Fruit fly (Drosophila melanogaster) whole organism, embryonic: ENCODE measurements around the gene CG15539.

Experiments used
- Antp ChIP-seq: fragments of 200-800 bp; sonication (Bioruptor generic); optimal IDR thresholded peaks from 3 replicates; lab custom pipeline; 2016; ENCODE audit warnings: missing biosample characterization, missing genetic modification characterization
- CG10267 ChIP-seq: fragments of 200-800 bp; sonication (Bioruptor generic); optimal IDR thresholded peaks from 2 replicates; lab custom pipeline; 2018; ENCODE audit warnings: missing biosample characterization, mild to moderate bottlenecking, missing genetic modification characterization, moderate library complexity
- CG11247 ChIP-seq: fragments of 200-800 bp; sonication (Bioruptor generic); IDR thresholded peaks from 2 replicates; pipeline ENCODE4 v1.3.6; 2022; ENCODE audit warnings: missing biosample characterization, missing genetic modification characterization
- CG11695 ChIP-seq: fragments of 200-800 bp; sonication (Bioruptor generic); IDR thresholded peaks from 3 replicates; pipeline ENCODE4 v1.3.6; 2022; ENCODE audit warnings: missing biosample characterization, missing genetic modification characterization
- CG12299 ChIP-seq: fragments of 200-800 bp; sonication (Bioruptor generic); optimal IDR thresholded peaks from 2 replicates; lab custom pipeline; 2018; ENCODE audit warnings: missing biosample characterization, mild to moderate bottlenecking, missing genetic modification characterization
- CG1233 ChIP-seq: fragments of 200-800 bp; sonication (Bioruptor generic); optimal IDR thresholded peaks from 4 replicates; lab custom pipeline; 2018; ENCODE audit warnings: missing biosample characterization, mild to moderate bottlenecking, missing genetic modification characterization
- CG15514 ChIP-seq: fragments of 200-800 bp; sonication (Bioruptor generic); optimal IDR thresholded peaks from 3 replicates; lab custom pipeline; 2017; ENCODE audit warnings: missing biosample characterization, missing genetic modification characterization, mild to moderate bottlenecking, moderate library complexity, missing genetic modification reagents
- CG18262 ChIP-seq: fragments of 200-800 bp; optimal IDR thresholded peaks from 3 replicates; lab custom pipeline; 2019; ENCODE audit warnings: missing biosample characterization, mild to moderate bottlenecking, missing genetic modification characterization, moderate library complexity
- CG18764 ChIP-seq: fragments of 200-800 bp; sonication (Bioruptor generic); optimal IDR thresholded peaks from 3 replicates; lab custom pipeline; 2016; ENCODE audit warnings: missing biosample characterization, missing genetic modification characterization
- CG2116 ChIP-seq: fragments of 200-800 bp; sonication (Bioruptor generic); optimal IDR thresholded peaks from 3 replicates; lab custom pipeline; 2018; ENCODE audit warnings: missing biosample characterization, mild to moderate bottlenecking, missing genetic modification characterization
- CG2678 ChIP-seq: fragments of 200-800 bp; sonication (Bioruptor generic); optimal IDR thresholded peaks from 3 replicates; lab custom pipeline; 2019; ENCODE audit warnings: missing biosample characterization, mild to moderate bottlenecking, missing genetic modification characterization, moderate library complexity
- CG30431 ChIP-seq: fragments of 200-800 bp; sonication (Bioruptor generic); optimal IDR thresholded peaks from 2 replicates; lab custom pipeline; 2017; ENCODE audit warnings: missing biosample characterization, missing genetic modification characterization
- CG31365 ChIP-seq: fragments of 200-800 bp; sonication (Bioruptor generic); optimal IDR thresholded peaks from 2 replicates; lab custom pipeline; 2018; ENCODE audit warnings: missing biosample characterization, mild to moderate bottlenecking, missing genetic modification characterization
- CG32772 ChIP-seq: fragments of 200-800 bp; sonication (Bioruptor generic); IDR thresholded peaks from 2 replicates; pipeline ENCODE4 v1.3.6; 2022; ENCODE audit warnings: missing biosample characterization, missing genetic modification characterization
- CG34376 ChIP-seq: fragments of 200-800 bp; sonication (Bioruptor generic); optimal IDR thresholded peaks from 2 replicates; lab custom pipeline; 2018; ENCODE audit warnings: missing biosample characterization, mild to moderate bottlenecking, missing genetic modification characterization
- CG3847 ChIP-seq: fragments of 200-800 bp; sonication (Bioruptor generic); IDR thresholded peaks from 2 replicates; pipeline ENCODE4 v1.3.6; 2022; ENCODE audit warnings: missing biosample characterization, missing genetic modification characterization
- CG4617 ChIP-seq: fragments of 200-800 bp; sonication (Bioruptor generic); optimal IDR thresholded peaks from 3 replicates; lab custom pipeline; 2016; ENCODE audit warnings: missing biosample characterization, missing genetic modification characterization, borderline replicate concordance
- CG5953 ChIP-seq: fragments of 200-800 bp; sonication (Bioruptor generic); IDR thresholded peaks from 2 replicates; pipeline ENCODE4 v1.3.6; 2022; ENCODE audit warnings: missing biosample characterization, missing genetic modification characterization
- CG7271 ChIP-seq: fragments of 200-800 bp; sonication (Bioruptor generic); optimal IDR thresholded peaks from 2 replicates; lab custom pipeline; 2018; ENCODE audit warnings: missing biosample characterization, mild to moderate bottlenecking, missing genetic modification characterization, moderate library complexity
- CG7928 ChIP-seq: fragments of 200-800 bp; sonication (Bioruptor generic); optimal IDR thresholded peaks from 2 replicates; lab custom pipeline; 2017; ENCODE audit warnings: missing biosample characterization, mild to moderate bottlenecking, missing genetic modification characterization
- CG8388 ChIP-seq: fragments of 200-800 bp; sonication (Bioruptor generic); optimal IDR thresholded peaks from 2 replicates; lab custom pipeline; 2019; ENCODE audit warnings: missing biosample characterization, mild to moderate bottlenecking, missing genetic modification characterization, moderate library complexity
- CG8478 ChIP-seq: fragments of >200 bp; optimal IDR thresholded peaks from 2 replicates; lab custom pipeline; 2018
- Camta ChIP-seq: fragments of 200-800 bp; sonication (Bioruptor generic); optimal IDR thresholded peaks from 2 replicates; lab custom pipeline; 2016; ENCODE audit warnings: missing biosample characterization, missing genetic modification characterization
- Dip3 ChIP-seq: fragments of 200-800 bp; sonication (Bioruptor generic); optimal IDR thresholded peaks from 3 replicates; lab custom pipeline; 2016; ENCODE audit warnings: missing biosample characterization, missing genetic modification characterization
- HmgZ ChIP-seq: fragments of 200-800 bp; sonication (Bioruptor generic); optimal IDR thresholded peaks from 2 replicates; lab custom pipeline; 2018; ENCODE audit warnings: missing biosample characterization, mild to moderate bottlenecking, missing genetic modification characterization
- Kr ChIP-seq: fragments of 200-800 bp; sonication (Bioruptor generic); optimal IDR thresholded peaks from 2 replicates; lab custom pipeline; 2017; ENCODE audit warnings: missing biosample characterization, mild to moderate bottlenecking, missing genetic modification characterization
- Myb ChIP-seq: fragments of 200-800 bp; sonication (Bioruptor generic); optimal IDR thresholded peaks from 2 replicates; lab custom pipeline; 2016; ENCODE audit warnings: missing biosample characterization, missing genetic modification characterization
- NFAT ChIP-seq: fragments of 200-800 bp; sonication (Bioruptor generic); IDR thresholded peaks from 2 replicates; pipeline ENCODE4 v1.3.6; 2022; ENCODE audit warnings: missing biosample characterization, missing genetic modification characterization
- Nf-YB ChIP-seq: fragments of 200-800 bp; sonication (Bioruptor generic); optimal IDR thresholded peaks from 3 replicates; lab custom pipeline; 2019; ENCODE audit warnings: missing biosample characterization, mild to moderate bottlenecking, missing genetic modification characterization, moderate library complexity
- Opbp ChIP-seq: fragments of 200-800 bp; sonication (Bioruptor generic); IDR thresholded peaks from 3 replicates; pipeline ENCODE4 v1.3.6; 2022; ENCODE audit warnings: missing biosample characterization, missing genetic modification characterization; ENCODE audit not compliant: partially characterized antibody
- Ravus ChIP-seq: fragments of 200-800 bp; sonication (Bioruptor generic); IDR thresholded peaks from 2 replicates; pipeline ENCODE4 v1.3.6; 2022; ENCODE audit warnings: missing biosample characterization, missing genetic modification characterization
- Rfx ChIP-seq: fragments of 200-800 bp; sonication (Bioruptor generic); IDR thresholded peaks from 2 replicates; pipeline ENCODE4 v1.3.6; 2022; ENCODE audit warnings: missing biosample characterization, missing genetic modification characterization
- ato ChIP-seq: fragments of 200-800 bp; sonication (Bioruptor generic); IDR thresholded peaks from 2 replicates; pipeline ENCODE4 v1.3.6; 2022; ENCODE audit warnings: missing biosample characterization, missing genetic modification characterization; ENCODE audit not compliant: partially characterized antibody
- bsh ChIP-seq, 2 experiments: fragments of 200-800 bp; sonication (Bioruptor generic); optimal IDR thresholded peaks; 2 replicates each; lab custom pipeline; 2017 to 2018; ENCODE audit warnings: mild to moderate bottlenecking in 2 of 2, missing biosample characterization in 2 of 2, missing genetic modification characterization in 2 of 2, moderate library complexity in 1 of 2
- btn ChIP-seq: fragments of 200-800 bp; sonication (Bioruptor generic); optimal IDR thresholded peaks from 2 replicates; lab custom pipeline; 2016; ENCODE audit warnings: missing biosample characterization, missing genetic modification characterization
- cato ChIP-seq: fragments of 200-800 bp; sonication (Bioruptor generic); optimal IDR thresholded peaks from 2 replicates; lab custom pipeline; 2016; ENCODE audit warnings: missing biosample characterization, missing genetic modification characterization, borderline replicate concordance
- crol ChIP-seq: fragments of 200-800 bp; sonication (Bioruptor generic); IDR thresholded peaks from 2 replicates; pipeline ENCODE4 v1.3.6; 2022; ENCODE audit warnings: missing biosample characterization, missing genetic modification characterization
- dpn ChIP-seq, 2 experiments: fragments of 200-800 bp; sonication (Bioruptor generic); optimal IDR thresholded peaks; 3 replicates each; lab custom pipeline; 2016; ENCODE audit warnings: missing biosample characterization in 2 of 2, missing genetic modification characterization in 2 of 2
- gcm2 ChIP-seq: fragments of 200-800 bp; sonication (Bioruptor generic); optimal IDR thresholded peaks from 2 replicates; lab custom pipeline; 2016; ENCODE audit warnings: missing biosample characterization, missing genetic modification characterization
- her ChIP-seq: fragments of 200-800 bp; sonication (Bioruptor generic); optimal IDR thresholded peaks from 2 replicates; lab custom pipeline; 2016; ENCODE audit warnings: missing biosample characterization, missing genetic modification characterization
- hkb ChIP-seq, 2 experiments: fragments of 200-800 bp in 1 of 2; fragments of >200 bp in 1 of 2; sonication (Bioruptor generic) in 1 of 2; IDR thresholded peaks in 1 of 2; optimal IDR thresholded peaks in 1 of 2; 2 replicates each; pipeline versions ENCODE4 v1.3.6 to Lab custom; 2017 to 2022; ENCODE audit warnings: missing biosample characterization in 1 of 2, missing genetic modification characterization in 1 of 2
- lilli ChIP-seq: fragments of 200-800 bp; sonication (Bioruptor generic); optimal IDR thresholded peaks from 3 replicates; lab custom pipeline; 2016; ENCODE audit warnings: missing biosample characterization, missing genetic modification characterization
- pnt ChIP-seq: fragments of 200-800 bp; sonication (Bioruptor generic); optimal IDR thresholded peaks from 3 replicates; lab custom pipeline; 2016; ENCODE audit warnings: missing biosample characterization, missing genetic modification characterization
- pros ChIP-seq: fragments of 200-800 bp; sonication (Bioruptor generic); optimal IDR thresholded peaks from 3 replicates; lab custom pipeline; 2019; ENCODE audit warnings: missing biosample characterization, mild to moderate bottlenecking, missing genetic modification characterization, moderate library complexity
- pzg ChIP-seq: fragments of 200-800 bp; sonication (Bioruptor generic); optimal IDR thresholded peaks from 3 replicates; lab custom pipeline; 2018; ENCODE audit warnings: missing biosample characterization, mild to moderate bottlenecking, missing genetic modification characterization, moderate library complexity
- tgo ChIP-seq: fragments of 200-800 bp; sonication (Bioruptor generic); IDR thresholded peaks from 3 replicates; pipeline ENCODE4 v1.3.6; 2022; ENCODE audit warnings: missing biosample characterization, missing genetic modification characterization
- tin ChIP-seq: fragments of 200-800 bp; sonication (Bioruptor generic); optimal IDR thresholded peaks from 3 replicates; lab custom pipeline; 2016; ENCODE audit warnings: missing biosample characterization, missing genetic modification characterization
- tx ChIP-seq: fragments of 200-800 bp; sonication (Bioruptor generic); optimal IDR thresholded peaks from 2 replicates; lab custom pipeline; 2016; ENCODE audit warnings: missing biosample characterization, missing genetic modification characterization
- vnd ChIP-seq: fragments of 200-800 bp; sonication (Bioruptor generic); IDR thresholded peaks from 3 replicates; pipeline ENCODE4 v1.3.6; 2022; ENCODE audit warnings: missing biosample characterization, missing genetic modification characterization; ENCODE audit not compliant: partially characterized antibody

The CG15539 gene

DNA sequence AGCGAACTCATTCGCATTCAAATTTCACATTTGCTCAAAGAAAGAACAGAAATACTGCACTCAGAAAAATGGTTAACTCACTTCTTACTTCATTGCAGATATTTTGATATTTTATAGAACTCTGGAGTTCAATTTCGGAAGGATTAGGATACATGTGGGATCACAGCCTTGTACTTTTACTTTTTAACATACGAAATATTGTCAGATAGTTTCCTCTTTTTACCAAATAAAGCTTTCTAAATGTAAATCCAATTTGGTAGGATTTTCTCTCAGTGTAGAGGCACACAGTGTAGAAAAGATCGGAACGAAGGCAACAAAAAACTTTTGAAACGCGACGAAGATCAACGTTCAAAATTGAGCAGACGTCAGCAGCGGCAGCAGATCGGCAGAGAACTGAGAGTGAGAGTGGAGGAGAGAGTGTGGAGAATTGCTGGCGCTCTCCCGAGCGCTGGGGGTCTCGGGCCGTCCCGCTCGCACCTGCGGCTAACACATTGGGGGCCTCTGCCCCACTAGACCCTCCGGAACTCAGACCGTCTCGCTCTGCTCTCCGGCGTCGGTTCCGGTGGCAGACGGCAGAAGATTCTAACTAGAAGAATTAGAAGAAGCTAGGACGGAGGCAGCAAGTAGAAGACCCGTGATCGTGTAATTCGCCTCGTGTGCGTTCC, 26.3 kb downstream of the CG15539 start, which contains the start of gene tmod (continued):
- TF ChIP-seq CG1233 (GFP tag; lab: Kevin White, UChicago), result peak; percentile 2
- TF ChIP-seq CG10267 (tag; lab: Kevin White, UChicago), result peak; percentile 42
- TF ChIP-seq tgo (GFP tag; lab: Robert Waterston, UW), result peak; percentile 49; the same call in 2 of the 3 replicates
- TF ChIP-seq CG18262, result peak; percentile 65
- TF ChIP-seq Camta (GFP tag; lab: Kevin White, UChicago), result peak; percentile 27
- no peak; the same call in 1 of the 2 replicates for TF ChIP-seq Ravus (GFP tag; lab: Robert Waterston, UW)
- TF ChIP-seq Dip3 (GFP tag; lab: Kevin White, UChicago), result no peak
- peak; percentile 85 for TF ChIP-seq crol
- no peak for TF ChIP-seq btn (GFP tag; lab: Kevin White, UChicago)
- TF ChIP-seq CG12299 (tag; lab: Kevin White, UChicago), result peak; percentile 2
- peak in 1 of 2 experiments; percentile 69 for TF ChIP-seq bsh (GFP tag; optimal IDR thresholded peaks at IDR 0.05; lab: Kevin White, UChicago)
- no peak for TF ChIP-seq Kr (GFP tag; lab: Kevin White, UChicago)
- TF ChIP-seq ato (GFP tag; lab: Robert Waterston, UW), result no peak
- TF ChIP-seq CG2678, result peak; percentile 77
- TF ChIP-seq CG7928, result no peak
- TF ChIP-seq NFAT, result 0 out of 2 replicates have a peak, but pooled peaks have one; percentile 7
- peak; percentile 20 for TF ChIP-seq tx (GFP tag; lab: Kevin White, UChicago)
- TF ChIP-seq dpn (GFP tag; optimal IDR thresholded peaks at IDR 0.05; lab: Kevin White, UChicago), result peak in 1 of 2 experiments; percentile 52
- TF ChIP-seq Antp, result peak; percentile 6
- TF ChIP-seq lilli (GFP tag; lab: Kevin White, UChicago), result peak; percentile 1
- TF ChIP-seq her (GFP tag; lab: Kevin White, UChicago), result no peak
- no peak for TF ChIP-seq Opbp (GFP tag; lab: Robert Waterston, UW)
- TF ChIP-seq CG5953 (GFP tag; lab: Robert Waterston, UW), result no peak
- no peak for TF ChIP-seq pzg (GFP tag; lab: Kevin White, UChicago)
- no peak for TF ChIP-seq CG11695
- TF ChIP-seq CG8388, result peak; percentile 54
- TF ChIP-seq vnd, result no peak
- peak; percentile 50 for TF ChIP-seq CG8478 (lab: Kevin White, UChicago)
- TF ChIP-seq CG3847, result no peak
- TF ChIP-seq CG4617 (GFP tag; lab: Kevin White, UChicago), result no peak
- TF ChIP-seq gcm2 (GFP tag; lab: Kevin White, UChicago), result no peak
- no peak for TF ChIP-seq pros
- TF ChIP-seq CG30431, result no peak
- TF ChIP-seq CG15514 (GFP tag; lab: Kevin White, UChicago), result peak; percentile 45
- TF ChIP-seq HmgZ (tag; lab: Kevin White, UChicago), result no peak
- no peak for TF ChIP-seq CG11247
- TF ChIP-seq Nf-YB, result no peak
- no peak for TF ChIP-seq hkb (optimal IDR thresholded peaks at IDR 0.05; lab: Kevin White, UChicago)
- TF ChIP-seq hkb (GFP tag; IDR thresholded peaks at IDR 0.05; lab: Robert Waterston, UW), result peak; percentile 49; the same call in 1 of the 2 replicates
- no peak for TF ChIP-seq CG7271 (tag; lab: Kevin White, UChicago)
- peak; percentile 34 for TF ChIP-seq tin (GFP tag; lab: Kevin White, UChicago)
- no peak for TF ChIP-seq Rfx (GFP tag; lab: Robert Waterston, UW)
- TF ChIP-seq CG31365 (tag; lab: Kevin White, UChicago), result no peak
- TF ChIP-seq CG2116 (GFP tag; lab: Kevin White, UChicago), result no peak
- TF ChIP-seq pnt (GFP tag; lab: Kevin White, UChicago), result peak; percentile 57
- TF ChIP-seq Myb (GFP tag; lab: Kevin White, UChicago), result peak; percentile 22
- TF ChIP-seq CG34376 (GFP tag; lab: Kevin White, UChicago), result peak; percentile 40
- TF ChIP-seq cato (GFP tag; lab: Kevin White, UChicago), result peak; percentile 9
- no peak for TF ChIP-seq CG18764 (GFP tag; lab: Kevin White, UChicago)
- no peak for TF ChIP-seq CG32772
